Worm (Caenorhabditis elegans): ENCODE results near the gene T13F3.6.

DNA sequence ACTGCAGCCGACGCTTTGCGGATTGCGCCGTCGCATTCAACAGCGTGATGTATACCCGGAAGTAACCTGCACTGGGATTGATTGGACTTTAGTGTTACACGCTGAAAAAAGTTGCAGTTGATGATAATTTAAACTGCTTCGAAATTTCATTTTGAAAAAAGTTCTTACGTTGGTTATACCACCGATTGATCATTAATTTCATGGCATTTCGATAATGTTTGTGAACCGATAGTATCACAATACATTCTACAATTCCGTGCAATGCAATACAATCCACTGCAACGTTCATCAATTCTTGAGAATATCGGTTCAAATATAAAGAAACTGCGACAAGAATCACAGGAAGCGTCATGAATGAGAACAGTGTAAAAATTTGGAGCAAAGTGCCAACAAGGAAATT lies 35.9 kb downstream of the T13F3.6 start, which contains the start of gene F21H7.3:
- TF ChIP-seq ztf-23 (GFP tag; IDR thresholded peaks at IDR 0.05) = no peak
- no peak for TF ChIP-seq flt-1 (GFP tag; IDR thresholded peaks at IDR 0.05)
- TF ChIP-seq ztf-29 (GFP tag; IDR thresholded peaks at IDR 0.05) = no peak
